Fruit fly (Drosophila melanogaster) whole organism, embryonic: ENCODE measurements around the gene fbl.

Experiments used
- Bgb ChIP-seq: fragments of 200-800 bp; sonication (Bioruptor generic); IDR thresholded peaks from 2 replicates; pipeline ENCODE4 v1.3.6; 2022; ENCODE audit warnings: missing biosample characterization, missing genetic modification characterization; ENCODE audit not compliant: partially characterized antibody
- Bteb2 ChIP-seq: fragments of 200-800 bp; sonication (Bioruptor generic); optimal IDR thresholded peaks from 2 replicates; lab custom pipeline; 2016; ENCODE audit warnings: missing biosample characterization, missing genetic modification characterization
- CG12104 ChIP-seq: fragments of 200-800 bp; sonication (Bioruptor generic); optimal IDR thresholded peaks from 3 replicates; lab custom pipeline; 2016; ENCODE audit warnings: missing biosample characterization, missing genetic modification characterization
- CG14710 ChIP-seq: fragments of 200-800 bp; sonication (Bioruptor generic); optimal IDR thresholded peaks from 3 replicates; lab custom pipeline; 2019; ENCODE audit warnings: missing biosample characterization, mild to moderate bottlenecking, missing genetic modification characterization, moderate library complexity
- CG18764 ChIP-seq: fragments of 200-800 bp; sonication (Bioruptor generic); optimal IDR thresholded peaks from 3 replicates; lab custom pipeline; 2016; ENCODE audit warnings: missing biosample characterization, missing genetic modification characterization
- CG2202 ChIP-seq: fragments of 200-800 bp; sonication (Bioruptor generic); optimal IDR thresholded peaks from 2 replicates; lab custom pipeline; 2018; ENCODE audit warnings: missing biosample characterization, mild to moderate bottlenecking, missing genetic modification characterization
- CG2712 ChIP-seq: fragments of 200-800 bp; optimal IDR thresholded peaks from 3 replicates; lab custom pipeline; 2019; ENCODE audit warnings: missing biosample characterization, mild to moderate bottlenecking, missing genetic modification characterization, moderate library complexity
- CG3065 ChIP-seq: fragments of 200-800 bp; sonication (Bioruptor generic); optimal IDR thresholded peaks from 2 replicates; lab custom pipeline; 2016; ENCODE audit warnings: missing biosample characterization, missing genetic modification characterization
- CG32532 ChIP-seq: fragments of 200-800 bp; sonication (Bioruptor generic); IDR thresholded peaks from 2 replicates; pipeline ENCODE4 v1.3.6; 2022; ENCODE audit warnings: missing biosample characterization, missing genetic modification characterization
- CG34224 ChIP-seq: fragments of 200-800 bp; sonication (Bioruptor generic); IDR thresholded peaks from 3 replicates; pipeline ENCODE4 v1.3.6; 2022; ENCODE audit warnings: missing biosample characterization, missing genetic modification characterization; ENCODE audit not compliant: partially characterized antibody
- CG3726 ChIP-seq: fragments of 200-800 bp; sonication (Bioruptor generic); IDR thresholded peaks from 3 replicates; pipeline ENCODE4, ENCODE4 v1.3.6; 2022; ENCODE audit warnings: missing biosample characterization, missing genetic modification characterization
- CG4617 ChIP-seq: fragments of 200-800 bp; sonication (Bioruptor generic); optimal IDR thresholded peaks from 3 replicates; lab custom pipeline; 2016; ENCODE audit warnings: missing biosample characterization, missing genetic modification characterization, borderline replicate concordance
- CG5180 ChIP-seq: fragments of 200-800 bp; sonication (Bioruptor generic); optimal IDR thresholded peaks from 3 replicates; lab custom pipeline; 2017; ENCODE audit warnings: missing biosample characterization, missing genetic modification characterization, mild to moderate bottlenecking, moderate library complexity, missing genetic modification reagents
- CG6813 ChIP-seq: fragments of 200-800 bp; sonication (Bioruptor generic); optimal IDR thresholded peaks from 2 replicates; lab custom pipeline; 2017; ENCODE audit warnings: missing biosample characterization, missing genetic modification characterization, mild to moderate bottlenecking, moderate library complexity, missing genetic modification reagents
- CG8924 ChIP-seq: fragments of 200-800 bp; optimal IDR thresholded peaks from 3 replicates; lab custom pipeline; 2019; ENCODE audit warnings: missing biosample characterization, mild to moderate bottlenecking, missing genetic modification characterization, moderate library complexity
- CG9932 ChIP-seq: fragments of 200-800 bp; sonication (Bioruptor generic); IDR thresholded peaks from 2 replicates; pipeline ENCODE4 v1.3.6; 2022; ENCODE audit warnings: missing biosample characterization, missing genetic modification characterization
- Dad ChIP-seq: fragments of 200-800 bp; sonication (Bioruptor generic); optimal IDR thresholded peaks from 3 replicates; lab custom pipeline; 2016; ENCODE audit warnings: missing biosample characterization, missing genetic modification characterization
- E2f2 ChIP-seq: fragments of 200-800 bp; sonication (Bioruptor generic); IDR thresholded peaks from 2 replicates; pipeline ENCODE4 v1.3.6; 2022; ENCODE audit warnings: missing biosample characterization, missing genetic modification characterization
- Ets65A ChIP-seq: fragments of 200-800 bp; sonication (Bioruptor generic); peaks from one replicate; lab custom pipeline; 2016; ENCODE audit warnings: missing biosample characterization, missing genetic modification characterization
- Ets97D ChIP-seq: fragments of 200-800 bp; sonication (Bioruptor generic); optimal IDR thresholded peaks from 3 replicates; lab custom pipeline; 2016; ENCODE audit warnings: missing biosample characterization, missing genetic modification characterization
- HLHmδ ChIP-seq: fragments of 200-800 bp; sonication (Bioruptor generic); optimal IDR thresholded peaks from 2 replicates; lab custom pipeline; 2018; ENCODE audit warnings: missing biosample characterization, mild to moderate bottlenecking, missing genetic modification characterization, moderate library complexity
- HmgZ ChIP-seq: fragments of 200-800 bp; sonication (Bioruptor generic); optimal IDR thresholded peaks from 2 replicates; lab custom pipeline; 2018; ENCODE audit warnings: missing biosample characterization, mild to moderate bottlenecking, missing genetic modification characterization
- Hmr ChIP-seq: fragments of 200-800 bp; sonication (Bioruptor generic); optimal IDR thresholded peaks from 3 replicates; lab custom pipeline; 2017; ENCODE audit warnings: mild to moderate bottlenecking, missing biosample characterization, missing genetic modification reagents, missing genetic modification characterization
- Hr39 ChIP-seq: fragments of >200 bp; optimal IDR thresholded peaks from 2 replicates; lab custom pipeline; 2017
- MBD-R2 ChIP-seq: fragments of 200-800 bp; sonication (Bioruptor generic); IDR thresholded peaks from 2 replicates; pipeline ENCODE4 v1.3.6; 2022; ENCODE audit warnings: missing biosample characterization, missing genetic modification characterization
- Meics ChIP-seq: fragments of 200-800 bp; sonication (Bioruptor generic); optimal IDR thresholded peaks from 2 replicates; lab custom pipeline; 2017; ENCODE audit warnings: missing biosample characterization, mild to moderate bottlenecking, missing genetic modification characterization
- Optix ChIP-seq: fragments of 200-800 bp; sonication (Bioruptor generic); IDR thresholded peaks from 3 replicates; pipeline ENCODE4 v1.3.6; 2022; ENCODE audit warnings: missing biosample characterization, missing genetic modification characterization
- Pdp1 ChIP-seq, 2 experiments: fragments of 200-800 bp; sonication (Bioruptor generic); optimal IDR thresholded peaks; 3 replicates each; lab custom pipeline; 2016; ENCODE audit warnings: missing biosample characterization in 2 of 2, missing genetic modification characterization in 2 of 2, mild to moderate bottlenecking in 1 of 2, moderate library complexity in 1 of 2
- Scr ChIP-seq: fragments of 200-800 bp; sonication (Bioruptor generic); IDR thresholded peaks from 2 replicates; pipeline ENCODE4 v1.3.6; 2022; ENCODE audit warnings: missing biosample characterization, missing genetic modification characterization; ENCODE audit not compliant: partially characterized antibody
- Sin3A ChIP-seq: fragments of >200 bp; optimal IDR thresholded peaks from 2 replicates; lab custom pipeline; 2018
- Spps ChIP-seq: fragments of 200-800 bp; sonication (Bioruptor generic); optimal IDR thresholded peaks from 2 replicates; lab custom pipeline; 2018; ENCODE audit warnings: missing biosample characterization, mild to moderate bottlenecking, missing genetic modification characterization
- Sry-δ ChIP-seq: fragments of 200-800 bp; sonication (Bioruptor generic); optimal IDR thresholded peaks from 2 replicates; lab custom pipeline; 2016; ENCODE audit warnings: missing biosample characterization, missing genetic modification characterization
- Vsx1 ChIP-seq: fragments of 200-800 bp; sonication (Bioruptor generic); optimal IDR thresholded peaks from 2 replicates; lab custom pipeline; 2017; ENCODE audit warnings: missing biosample characterization, mild to moderate bottlenecking, missing genetic modification characterization, missing genetic modification reagents
- Xrp1 ChIP-seq: fragments of 200-800 bp; sonication (Bioruptor generic); IDR thresholded peaks from 2 replicates; pipeline ENCODE4 v1.3.6; 2022; ENCODE audit warnings: missing biosample characterization, missing genetic modification characterization
- ara ChIP-seq: fragments of 200-800 bp; sonication (Bioruptor generic); IDR thresholded peaks from 2 replicates; pipeline ENCODE4 v1.3.6; 2022; ENCODE audit warnings: missing biosample characterization, missing genetic modification characterization
- bigmax ChIP-seq: fragments of 200-800 bp; sonication (Bioruptor generic); optimal IDR thresholded peaks from 2 replicates; lab custom pipeline; 2018; ENCODE audit warnings: missing biosample characterization, mild to moderate bottlenecking, missing genetic modification characterization
- cato ChIP-seq: fragments of 200-800 bp; sonication (Bioruptor generic); optimal IDR thresholded peaks from 2 replicates; lab custom pipeline; 2016; ENCODE audit warnings: missing biosample characterization, missing genetic modification characterization, borderline replicate concordance
- crp ChIP-seq, 2 experiments: fragments of 200-800 bp; sonication (Bioruptor generic); optimal IDR thresholded peaks; 2 replicates in 1 of 2; 3 replicates in 1 of 2; lab custom pipeline; 2017; ENCODE audit warnings: missing biosample characterization in 2 of 2, missing genetic modification characterization in 2 of 2, mild to moderate bottlenecking in 1 of 2, moderate library complexity in 1 of 2
- dati ChIP-seq: fragments of 200-800 bp; sonication (Bioruptor generic); IDR thresholded peaks from 2 replicates; pipeline ENCODE4 v1.3.6; 2022; ENCODE audit warnings: missing biosample characterization, missing genetic modification characterization
- en ChIP-seq: fragments of 200-800 bp; sonication (Bioruptor generic); optimal IDR thresholded peaks from 2 replicates; lab custom pipeline; 2016; ENCODE audit warnings: missing biosample characterization, missing genetic modification characterization
- fd96Cb ChIP-seq: fragments of 200-800 bp; sonication (Bioruptor generic); optimal IDR thresholded peaks from 2 replicates; lab custom pipeline; 2018; ENCODE audit warnings: missing biosample characterization, mild to moderate bottlenecking, missing genetic modification characterization, moderate library complexity
- gfzf ChIP-seq: fragments of 200-800 bp; sonication (Bioruptor generic); optimal IDR thresholded peaks from 2 replicates; lab custom pipeline; 2016; ENCODE audit warnings: missing biosample characterization, mild to moderate bottlenecking, missing genetic modification characterization, moderate library complexity
- grn ChIP-seq: fragments of 200-800 bp; sonication (Bioruptor generic); optimal IDR thresholded peaks from 3 replicates; lab custom pipeline; 2017; ENCODE audit warnings: missing biosample characterization, missing genetic modification characterization
- ham ChIP-seq: fragments of 200-800 bp; sonication (Bioruptor generic); IDR thresholded peaks from 2 replicates; pipeline ENCODE4 v1.3.6; 2022; ENCODE audit warnings: missing biosample characterization, missing genetic modification characterization
- hbn ChIP-seq: fragments of 200-800 bp; sonication (Bioruptor generic); IDR thresholded peaks from 2 replicates; pipeline ENCODE4 v1.3.6; 2022; ENCODE audit warnings: missing biosample characterization, missing genetic modification characterization; ENCODE audit not compliant: partially characterized antibody
- luna ChIP-seq: fragments of 200-800 bp; sonication (Bioruptor generic); optimal IDR thresholded peaks from 2 replicates; lab custom pipeline; 2016; ENCODE audit warnings: missing biosample characterization, missing genetic modification characterization
- maf-S ChIP-seq: fragments of 200-800 bp; sonication (Bioruptor generic); optimal IDR thresholded peaks from 2 replicates; lab custom pipeline; 2016; ENCODE audit warnings: missing biosample characterization, missing genetic modification characterization
- run ChIP-seq: fragments of 200-800 bp; sonication (Bioruptor generic); optimal IDR thresholded peaks from 3 replicates; lab custom pipeline; 2018; ENCODE audit warnings: missing biosample characterization, mild to moderate bottlenecking, missing genetic modification characterization
- sd ChIP-seq: fragments of 200-800 bp; sonication (Bioruptor generic); optimal IDR thresholded peaks from 3 replicates; lab custom pipeline; 2018; ENCODE audit warnings: missing biosample characterization, mild to moderate bottlenecking, missing genetic modification characterization, moderate library complexity
- so ChIP-seq: fragments of 200-800 bp; sonication (Bioruptor generic); IDR thresholded peaks from 3 replicates; pipeline ENCODE4 v1.3.6; 2022; ENCODE audit warnings: missing biosample characterization, missing genetic modification characterization
- toy ChIP-seq: fragments of 200-800 bp; sonication (Bioruptor generic); IDR thresholded peaks from 2 replicates; pipeline ENCODE4 v1.3.6; 2022; ENCODE audit warnings: missing biosample characterization, missing genetic modification characterization
- zen2 ChIP-seq: fragments of 200-800 bp; sonication (Bioruptor generic); IDR thresholded peaks from 3 replicates; pipeline ENCODE4 v1.3.6; 2022; ENCODE audit warnings: missing biosample characterization, missing genetic modification characterization; ENCODE audit not compliant: partially characterized antibody

Gene fbl

dm6 chr3L:20436069-20436468 is 51.8 kb downstream of the fbl start, which contains the start of the genes mRpL15 and CtIP (continued):
- no peak for TF ChIP-seq ara
- no peak for TF ChIP-seq en (GFP tag; lab: Kevin White, UChicago)
- no peak for TF ChIP-seq Hr39 (lab: Kevin White, UChicago)
- TF ChIP-seq run (tag; lab: Kevin White, UChicago) = no peak
- TF ChIP-seq ham (GFP tag; lab: Robert Waterston, UW) = no peak
- peak in 1 of 2 experiments; percentile 29 for TF ChIP-seq Pdp1 (GFP tag; optimal IDR thresholded peaks at IDR 0.05; lab: Kevin White, UChicago)
- no peak for TF ChIP-seq zen2 (GFP tag; lab: Robert Waterston, UW)
- TF ChIP-seq dati (GFP tag; lab: Robert Waterston, UW) = no peak
- TF ChIP-seq Meics (GFP tag; lab: Kevin White, UChicago) = no peak
- TF ChIP-seq CG18764 (GFP tag; lab: Kevin White, UChicago) = no peak
- TF ChIP-seq so (GFP tag; lab: Robert Waterston, UW) = no peak
- peak in 1 of 2 experiments; percentile 65 for TF ChIP-seq crp (GFP tag; optimal IDR thresholded peaks at IDR 0.05; lab: Kevin White, UChicago)
- peak; percentile 86 for TF ChIP-seq MBD-R2 (GFP tag; lab: Robert Waterston, UW)
- peak; percentile 11 for TF ChIP-seq CG2712
- peak; percentile 38 for TF ChIP-seq Ets97D (GFP tag; lab: Kevin White, UChicago)
- TF ChIP-seq Hmr (GFP tag; lab: Kevin White, UChicago) = no peak
- TF ChIP-seq CG34224 (GFP tag; lab: Robert Waterston, UW) = peak; percentile 26; the same call in 1 of the 3 replicates
- TF ChIP-seq Sry-δ (GFP tag; lab: Kevin White, UChicago) = peak; percentile 39
- peak; percentile 68 for TF ChIP-seq E2f2 (GFP tag; lab: Robert Waterston, UW)
- no peak for TF ChIP-seq bigmax (GFP tag; lab: Kevin White, UChicago)
- peak; percentile 11 for TF ChIP-seq CG14710 (tag; lab: Kevin White, UChicago)
- no peak for TF ChIP-seq Vsx1 (GFP tag; lab: Kevin White, UChicago)
- TF ChIP-seq CG32532 (GFP tag; lab: Robert Waterston, UW) = no peak
- no peak for TF ChIP-seq CG3065
- peak; percentile 15 for TF ChIP-seq HmgZ (tag; lab: Kevin White, UChicago)
- TF ChIP-seq toy (GFP tag; lab: Robert Waterston, UW) = no peak
- TF ChIP-seq CG3726 (GFP tag; lab: Robert Waterston, UW) = no peak
- no peak for TF ChIP-seq cato
- TF ChIP-seq CG5180 = no peak
- peak; percentile 53 for TF ChIP-seq sd (tag; lab: Kevin White, UChicago)
- TF ChIP-seq luna = no peak
- no peak for TF ChIP-seq maf-S (GFP tag; lab: Kevin White, UChicago)
- TF ChIP-seq gfzf = peak; percentile 88
- TF ChIP-seq Bgb (GFP tag; lab: Robert Waterston, UW) = peak; percentile 39; the same call in 1 of the 2 replicates
- peak; percentile 3 for TF ChIP-seq CG8924 (tag; lab: Kevin White, UChicago)
- no peak for TF ChIP-seq HLHmδ (GFP tag; lab: Kevin White, UChicago)
- TF ChIP-seq Bteb2 (GFP tag; lab: Kevin White, UChicago) = no peak
- TF ChIP-seq hbn (GFP tag; lab: Robert Waterston, UW) = no peak
- no peak for TF ChIP-seq CG6813 (GFP tag; lab: Kevin White, UChicago)
- TF ChIP-seq Ets65A (GFP tag; lab: Kevin White, UChicago) = no peak
- no peak for TF ChIP-seq grn (GFP tag; lab: Kevin White, UChicago)
- TF ChIP-seq Optix (GFP tag; lab: Robert Waterston, UW) = no peak
- no peak for TF ChIP-seq Spps (tag; lab: Kevin White, UChicago)
- peak; percentile 87 for TF ChIP-seq CG4617
- peak; percentile 22 for TF ChIP-seq Sin3A (lab: Kevin White, UChicago)
- TF ChIP-seq fd96Cb (tag; lab: Kevin White, UChicago) = no peak
- TF ChIP-seq CG9932 (GFP tag; lab: Robert Waterston, UW) = no peak
- TF ChIP-seq Dad = no peak
- no peak for TF ChIP-seq CG12104 (GFP tag; lab: Kevin White, UChicago)
- TF ChIP-seq CG2202 (tag; lab: Kevin White, UChicago) = no peak
- no peak for TF ChIP-seq Xrp1 (GFP tag; lab: Robert Waterston, UW)
- TF ChIP-seq Scr (GFP tag; lab: Robert Waterston, UW) = no peak
